Fruit fly (Drosophila melanogaster): ENCODE results near the gene squ.

The squ gene

dm6 chr2L:16715841-16716701, 36.2 kb downstream of the squ start, which contains the start of the genes Cyt-c-d and CG31808 (continued):
- TF ChIP-seq CG7928 (GFP tag; optimal IDR thresholded peaks at IDR 0.05) (peak; percentile 71), CG8281 (tag; optimal IDR thresholded peaks at IDR 0.05) (peak; percentile 87), stwl (tag; optimal IDR thresholded peaks at IDR 0.05) (peak; percentile 47), unc-4 (GFP tag; IDR thresholded peaks at IDR 0.05; ENCODE audit: partially characterized antibody) (no peak), chm (GFP tag; IDR thresholded peaks at IDR 0.05) (peak; percentile 95), gce (GFP tag; IDR thresholded peaks at IDR 0.05) (peak; percentile 97), CG17829 (tag; optimal IDR thresholded peaks at IDR 0.05) (peak; percentile 98), dysf (GFP tag; IDR thresholded peaks at IDR 0.05) (peak; percentile 98), Antp (GFP tag; optimal IDR thresholded peaks at IDR 0.05) (peak; percentile 77), croc (GFP tag; conservative IDR thresholded peaks at IDR 0.05) (peak; percentile 97), Sin3A (optimal IDR thresholded peaks at IDR 0.05) (no peak), Lhr (GFP tag; optimal IDR thresholded peaks at IDR 0.05) (peak; percentile 94), CG6765 (GFP tag; optimal IDR thresholded peaks at IDR 0.05) (peak; percentile 92), ttk (GFP tag; IDR thresholded peaks at IDR 0.05) (peak; percentile 99), sd (tag; optimal IDR thresholded peaks at IDR 0.05) (peak; percentile 83), CG32772 (GFP tag; IDR thresholded peaks at IDR 0.05) (peak; percentile 98), lov (optimal IDR thresholded peaks at IDR 0.05) (no peak), lov (GFP tag; IDR thresholded peaks at IDR 0.05) (peak; percentile 96), CG11247 (GFP tag; IDR thresholded peaks at IDR 0.05) (peak; percentile 94), Lim3 (GFP tag; IDR thresholded peaks at IDR 0.05) (peak; percentile 87), CG7963 (GFP tag; IDR thresholded peaks at IDR 0.05; ENCODE audit: partially characterized antibody) (no peak), CG11560 (tag; IDR thresholded peaks at IDR 0.05) (peak; percentile 89), sna (GFP tag; IDR thresholded peaks at IDR 0.05; ENCODE audit: partially characterized antibody) (no peak), insv (GFP tag; optimal IDR thresholded peaks at IDR 0.05) (peak in 1 of 2 experiments; percentile 59), peb (GFP tag; IDR thresholded peaks at IDR 0.05) (peak; percentile 97), CG14441 (GFP tag; IDR thresholded peaks at IDR 0.05) (peak; percentile 97), sug (tag; optimal IDR thresholded peaks at IDR 0.05) (peak; percentile 82), btn (GFP tag; optimal IDR thresholded peaks at IDR 0.05) (peak; percentile 82), CG31441 (GFP tag; IDR thresholded peaks at IDR 0.05) (peak; percentile 95), CG18011 (GFP tag; optimal IDR thresholded peaks at IDR 0.05) (peak; percentile 87), Med (GFP tag) (peak; percentile 99), CG10979 (tag; optimal IDR thresholded peaks at IDR 0.05) (peak; percentile 98), knrl (GFP tag; IDR thresholded peaks at IDR 0.05; ENCODE audit: partially characterized antibody) (no peak), fd96Cb (tag; optimal IDR thresholded peaks at IDR 0.05) (peak; percentile 98), crol (GFP tag; IDR thresholded peaks at IDR 0.05) (no peak; the same call in 1 of the 2 replicates), Ssrp (tag; optimal IDR thresholded peaks at IDR 0.05) (peak; percentile 97), Dp (GFP tag; optimal IDR thresholded peaks at IDR 0.05) (peak; percentile 11), Usf (GFP tag; optimal IDR thresholded peaks at IDR 0.05) (peak; percentile 75), BtbVII (GFP tag; optimal IDR thresholded peaks at IDR 0.05) (peak; percentile 95), CG8478 (optimal IDR thresholded peaks at IDR 0.05) (no peak), dati (GFP tag; IDR thresholded peaks at IDR 0.05) (peak; percentile 90), CG2129 (GFP tag; IDR thresholded peaks at IDR 0.05; ENCODE audit: partially characterized antibody) (no peak), Sry-δ (GFP tag; optimal IDR thresholded peaks at IDR 0.05) (peak; percentile 49), CTCF (GFP tag; optimal IDR thresholded peaks at IDR 0.05) (peak; percentile 71), Ptx1 (GFP tag; IDR thresholded peaks at IDR 0.05) (peak; percentile 98), Nf-YA (GFP tag; IDR thresholded peaks at IDR 0.05) (peak; percentile 97), CG4617 (GFP tag; optimal IDR thresholded peaks at IDR 0.05; ENCODE audit: borderline replicate concordance) (peak; percentile 92), maf-S (GFP tag; optimal IDR thresholded peaks at IDR 0.05) (peak; percentile 92), CG2120 (GFP tag; optimal IDR thresholded peaks at IDR 0.05) (peak; percentile 97), Spps (tag; optimal IDR thresholded peaks at IDR 0.05) (peak; percentile 96)

Measured in whole organism, embryonic.